Fruit fly (Drosophila melanogaster) whole organism, prepupa: ENCODE measurements around the gene CG14130.

Source experiments
- Blimp-1 ChIP-seq: fragments of 200-800 bp; sonication (Bioruptor generic); optimal IDR thresholded peaks from 3 replicates; lab custom pipeline; 2017; ENCODE audit warnings: missing biosample characterization, missing genetic modification characterization, mild to moderate bottlenecking, moderate library complexity, missing genetic modification reagents
- CG10631 ChIP-seq: fragments of 200-800 bp; sonication (Bioruptor generic); optimal IDR thresholded peaks from 2 replicates; lab custom pipeline; 2016; ENCODE audit warnings: missing biosample characterization, missing genetic modification characterization
- CG10669 ChIP-seq: fragments of 200-800 bp; sonication (Bioruptor generic); optimal IDR thresholded peaks from 3 replicates; lab custom pipeline; 2018; ENCODE audit warnings: missing biosample characterization, mild to moderate bottlenecking, missing genetic modification characterization, moderate library complexity
- CG11902 ChIP-seq: fragments of 200-800 bp; sonication (Bioruptor generic); optimal IDR thresholded peaks from 3 replicates; lab custom pipeline; 2016; ENCODE audit warnings: missing biosample characterization, missing genetic modification characterization
- CG16779 ChIP-seq: fragments of 200-800 bp; sonication (Bioruptor generic); optimal IDR thresholded peaks from 3 replicates; lab custom pipeline; 2017; ENCODE audit warnings: missing biosample characterization, mild to moderate bottlenecking, missing genetic modification characterization
- CG3032 ChIP-seq: fragments of 200-800 bp; optimal IDR thresholded peaks from 2 replicates; lab custom pipeline; 2019; ENCODE audit warnings: missing biosample characterization, mild to moderate bottlenecking, missing genetic modification characterization, moderate library complexity
- CG31627 ChIP-seq: fragments of 200-800 bp; sonication (Bioruptor generic); optimal IDR thresholded peaks from 3 replicates; lab custom pipeline; 2016; ENCODE audit warnings: missing biosample characterization, missing genetic modification characterization
- CG34406 ChIP-seq: fragments of 200-800 bp; sonication (Bioruptor generic); optimal IDR thresholded peaks from 3 replicates; lab custom pipeline; 2016; ENCODE audit warnings: missing biosample characterization, missing genetic modification characterization
- CG4318 ChIP-seq: fragments of 200-800 bp; sonication (Bioruptor generic); optimal IDR thresholded peaks from 3 replicates; lab custom pipeline; 2017; ENCODE audit warnings: missing biosample characterization, mild to moderate bottlenecking, missing genetic modification characterization
- CG6163 ChIP-seq: fragments of 200-800 bp; sonication (Bioruptor generic); IDR thresholded peaks from 3 replicates; pipeline ENCODE4 v1.3.6; 2022; ENCODE audit warnings: missing biosample characterization, missing genetic modification characterization
- CG6276 ChIP-seq: fragments of 200-800 bp; sonication (Bioruptor generic); optimal IDR thresholded peaks from 2 replicates; lab custom pipeline; 2017; ENCODE audit warnings: missing biosample characterization, mild to moderate bottlenecking, missing genetic modification characterization
- CG6792 ChIP-seq: fragments of 200-800 bp; sonication (Bioruptor generic); optimal IDR thresholded peaks from 3 replicates; lab custom pipeline; 2016; ENCODE audit warnings: missing biosample characterization, missing genetic modification characterization
- CG6808 ChIP-seq: fragments of 200-800 bp; sonication (Bioruptor generic); optimal IDR thresholded peaks from 3 replicates; lab custom pipeline; 2017; ENCODE audit warnings: missing biosample characterization, missing genetic modification characterization, mild to moderate bottlenecking, moderate library complexity, missing genetic modification reagents
- CG8119 ChIP-seq: fragments of 200-800 bp; sonication (Bioruptor generic); IDR thresholded peaks from 3 replicates; pipeline ENCODE4 v1.3.6; 2022; ENCODE audit warnings: missing biosample characterization, missing genetic modification characterization
- CG8319 ChIP-seq: fragments of 200-800 bp; sonication (Bioruptor generic); optimal IDR thresholded peaks from 3 replicates; lab custom pipeline; 2016; ENCODE audit warnings: missing biosample characterization, missing genetic modification characterization
- CG8632 ChIP-seq: fragments of 200-800 bp; sonication (Bioruptor generic); optimal IDR thresholded peaks from 3 replicates; lab custom pipeline; 2016; ENCODE audit warnings: missing biosample characterization, missing genetic modification characterization
- CG9139 ChIP-seq: fragments of 200-800 bp; sonication (Bioruptor generic); optimal IDR thresholded peaks from 3 replicates; lab custom pipeline; 2017; ENCODE audit warnings: missing biosample characterization, mild to moderate bottlenecking, missing genetic modification characterization
- Eip75B ChIP-seq: fragments of 200-800 bp; sonication (Bioruptor generic); optimal IDR thresholded peaks from 3 replicates; lab custom pipeline; 2016; ENCODE audit warnings: missing biosample characterization, missing genetic modification characterization
- Eip78C ChIP-seq: fragments of 200-800 bp; sonication (Bioruptor generic); peaks from one replicate; lab custom pipeline; 2016; ENCODE audit warnings: missing biosample characterization, missing genetic modification characterization
- Ets21C ChIP-seq: fragments of 200-800 bp; sonication (Bioruptor generic); optimal IDR thresholded peaks from 3 replicates; lab custom pipeline; 2016; ENCODE audit warnings: missing biosample characterization, missing genetic modification characterization
- Ets96B ChIP-seq: fragments of 200-800 bp; optimal IDR thresholded peaks from 2 replicates; lab custom pipeline; 2019; ENCODE audit warnings: missing biosample characterization, mild to moderate bottlenecking, missing genetic modification characterization, moderate library complexity
- Gug ChIP-seq: fragments of 200-800 bp; sonication (Bioruptor generic); IDR thresholded peaks from 2 replicates; pipeline ENCODE4 v1.3.6; 2022; ENCODE audit warnings: missing biosample characterization, missing genetic modification characterization
- Hr38 ChIP-seq: sonication (Bioruptor generic); optimal IDR thresholded peaks from 2 replicates; lab custom pipeline; 2016; ENCODE audit warnings: missing biosample characterization, missing genetic modification characterization
- Hr39 ChIP-seq: fragments of 200-800 bp; sonication (Bioruptor generic); optimal IDR thresholded peaks from 2 replicates; lab custom pipeline; 2016; ENCODE audit warnings: missing biosample characterization, missing genetic modification characterization
- Hr4 ChIP-seq: fragments of 200-800 bp; sonication (Bioruptor generic); optimal IDR thresholded peaks from 3 replicates; lab custom pipeline; 2016; ENCODE audit warnings: missing biosample characterization, missing genetic modification characterization
- Lpt ChIP-seq: fragments of 200-800 bp; sonication (Bioruptor generic); optimal IDR thresholded peaks from 3 replicates; lab custom pipeline; 2016; ENCODE audit warnings: missing biosample characterization, missing genetic modification characterization
- OdsH ChIP-seq: fragments of 200-800 bp; sonication (Bioruptor generic); optimal IDR thresholded peaks from 3 replicates; lab custom pipeline; 2016; ENCODE audit warnings: missing biosample characterization, missing genetic modification characterization
- Smox ChIP-seq: fragments of 200-800 bp; sonication (Bioruptor generic); optimal IDR thresholded peaks from 3 replicates; lab custom pipeline; 2016; ENCODE audit warnings: missing biosample characterization, missing genetic modification characterization
- Sox102F ChIP-seq: fragments of 200-800 bp; sonication (Bioruptor generic); optimal IDR thresholded peaks from 2 replicates; lab custom pipeline; 2016; ENCODE audit warnings: missing biosample characterization, mild to moderate bottlenecking, missing genetic modification characterization
- Sox14 ChIP-seq: fragments of 200-800 bp; sonication (Bioruptor generic); optimal IDR thresholded peaks from 3 replicates; lab custom pipeline; 2016; ENCODE audit warnings: missing biosample characterization, missing genetic modification characterization
- Sox15 ChIP-seq: fragments of 200-800 bp; sonication (Bioruptor generic); optimal IDR thresholded peaks from 3 replicates; lab custom pipeline; 2016; ENCODE audit warnings: missing biosample characterization, missing genetic modification characterization
- achi ChIP-seq: fragments of 200-800 bp; sonication (Bioruptor generic); optimal IDR thresholded peaks from 3 replicates; lab custom pipeline; 2016; ENCODE audit warnings: missing biosample characterization, missing genetic modification characterization
- cyc ChIP-seq: fragments of 200-800 bp; sonication (Bioruptor generic); optimal IDR thresholded peaks from 3 replicates; lab custom pipeline; 2016; ENCODE audit warnings: missing biosample characterization, missing genetic modification characterization
- dac ChIP-seq: fragments of 200-800 bp; sonication (Bioruptor generic); optimal IDR thresholded peaks from 2 replicates; lab custom pipeline; 2017; ENCODE audit warnings: missing biosample characterization, mild to moderate bottlenecking, missing genetic modification characterization
- dsx ChIP-seq: fragments of 200-800 bp; optimal IDR thresholded peaks from 3 replicates; lab custom pipeline; 2019; ENCODE audit warnings: missing biosample characterization, mild to moderate bottlenecking, missing genetic modification characterization, moderate library complexity; ENCODE audit not compliant: poor library complexity, severe bottlenecking
- eg ChIP-seq: fragments of 200-800 bp; sonication (Bioruptor generic); IDR thresholded peaks from 3 replicates; pipeline ENCODE4 v1.3.6; 2022; ENCODE audit warnings: missing biosample characterization, missing genetic modification characterization
- esn ChIP-seq: fragments of 200-800 bp; sonication (Bioruptor generic); optimal IDR thresholded peaks from 2 replicates; lab custom pipeline; 2016; ENCODE audit warnings: missing biosample characterization, mild to moderate bottlenecking, missing genetic modification characterization, moderate library complexity
- fd59A ChIP-seq: fragments of 200-800 bp; sonication (Bioruptor generic); optimal IDR thresholded peaks from 2 replicates; lab custom pipeline; 2017; ENCODE audit warnings: missing biosample characterization, mild to moderate bottlenecking, missing genetic modification characterization, missing genetic modification reagents
- fd85E ChIP-seq: fragments of 200-800 bp; sonication (Bioruptor generic); optimal IDR thresholded peaks from 3 replicates; lab custom pipeline; 2016; ENCODE audit warnings: missing biosample characterization, missing genetic modification characterization
- lz ChIP-seq: fragments of 200-800 bp; sonication (Bioruptor generic); optimal IDR thresholded peaks from 3 replicates; lab custom pipeline; 2016; ENCODE audit warnings: missing biosample characterization, missing genetic modification characterization
- pdm3 ChIP-seq: fragments of 200-800 bp; sonication (Bioruptor generic); optimal IDR thresholded peaks from 3 replicates; lab custom pipeline; 2016; ENCODE audit warnings: missing biosample characterization, missing genetic modification characterization
- salr ChIP-seq, 2 experiments: fragments of 200-800 bp; sonication (Bioruptor generic); optimal IDR thresholded peaks; 3 replicates each; lab custom pipeline; 2016 to 2018; ENCODE audit warnings: missing biosample characterization in 2 of 2, missing genetic modification characterization in 2 of 2, mild to moderate bottlenecking in 1 of 2
- spab ChIP-seq: fragments of 200-800 bp; sonication (Bioruptor generic); optimal IDR thresholded peaks from 2 replicates; lab custom pipeline; 2017; ENCODE audit warnings: missing biosample characterization, mild to moderate bottlenecking, missing genetic modification characterization, missing genetic modification reagents
- ss ChIP-seq, 2 experiments: fragments of 200-800 bp; sonication (Bioruptor generic); optimal IDR thresholded peaks; 2 replicates in 1 of 2; 3 replicates in 1 of 2; lab custom pipeline; 2017 to 2018; ENCODE audit warnings: mild to moderate bottlenecking in 2 of 2, missing biosample characterization in 2 of 2, missing genetic modification characterization in 2 of 2, moderate library complexity in 1 of 2
- svp ChIP-seq: fragments of 200-800 bp; sonication (Bioruptor generic); peaks from one replicate; lab custom pipeline; 2016; ENCODE audit warnings: missing biosample characterization, missing genetic modification characterization

The CG14130 gene

DNA sequence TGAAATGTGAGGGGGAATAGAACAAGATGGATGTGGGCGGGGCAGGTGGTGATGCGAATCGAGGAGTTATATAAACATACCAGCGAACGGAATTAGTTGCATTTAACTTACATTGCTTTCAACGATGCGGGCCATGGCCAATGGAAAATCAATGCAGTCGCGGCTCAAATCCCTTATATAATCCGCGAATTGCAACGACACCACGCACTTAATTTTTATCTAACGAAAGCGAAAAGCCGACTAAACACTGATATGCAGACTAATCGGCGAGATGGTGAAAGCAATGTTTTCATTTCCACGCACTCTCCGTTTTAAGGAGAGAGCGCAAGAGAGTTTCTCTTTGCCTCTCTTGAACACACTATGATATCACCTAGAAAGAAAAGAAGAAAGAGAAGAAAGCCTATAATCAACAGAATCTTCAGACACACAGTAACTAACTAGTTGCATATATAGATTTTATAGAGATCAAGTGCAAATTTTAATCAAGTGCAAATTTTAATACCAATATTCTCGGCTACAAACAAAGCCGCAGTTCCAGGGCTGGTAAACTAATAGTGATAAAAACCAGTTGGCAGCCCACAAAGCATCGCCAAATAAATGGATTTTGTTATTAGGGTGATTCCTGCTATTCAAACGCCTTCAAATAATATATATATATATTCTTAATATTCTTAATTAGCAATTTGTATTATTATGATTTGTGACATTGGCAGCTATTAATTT lies 6.6 kb downstream of the CG14130 start, which contains the start of the genes CG11597 and CG5946:
TSS of gene CG11597 (minus strand) at position 553 of the 723 bp plus-strand sequence.
TSS of gene CG5946 (minus strand) at position 553 of the 723 bp plus-strand sequence.
- peak; percentile 45 for TF ChIP-seq Eip78C (GFP tag; lab: Kevin White, UChicago)
- TF ChIP-seq dac (GFP tag; lab: Kevin White, UChicago), result no peak
- TF ChIP-seq CG31627 (GFP tag; lab: Kevin White, UChicago), result peak; percentile 19
- no peak for TF ChIP-seq Lpt
- TF ChIP-seq CG6276, result peak; percentile 46
- TF ChIP-seq CG8119, result no peak
- peak; percentile 13 for TF ChIP-seq cyc (GFP tag; lab: Kevin White, UChicago)
- TF ChIP-seq Sox14 (GFP tag; lab: Kevin White, UChicago), result peak; percentile 31
- peak; percentile 62 for TF ChIP-seq Blimp-1 (GFP tag; lab: Kevin White, UChicago)

DNA sequence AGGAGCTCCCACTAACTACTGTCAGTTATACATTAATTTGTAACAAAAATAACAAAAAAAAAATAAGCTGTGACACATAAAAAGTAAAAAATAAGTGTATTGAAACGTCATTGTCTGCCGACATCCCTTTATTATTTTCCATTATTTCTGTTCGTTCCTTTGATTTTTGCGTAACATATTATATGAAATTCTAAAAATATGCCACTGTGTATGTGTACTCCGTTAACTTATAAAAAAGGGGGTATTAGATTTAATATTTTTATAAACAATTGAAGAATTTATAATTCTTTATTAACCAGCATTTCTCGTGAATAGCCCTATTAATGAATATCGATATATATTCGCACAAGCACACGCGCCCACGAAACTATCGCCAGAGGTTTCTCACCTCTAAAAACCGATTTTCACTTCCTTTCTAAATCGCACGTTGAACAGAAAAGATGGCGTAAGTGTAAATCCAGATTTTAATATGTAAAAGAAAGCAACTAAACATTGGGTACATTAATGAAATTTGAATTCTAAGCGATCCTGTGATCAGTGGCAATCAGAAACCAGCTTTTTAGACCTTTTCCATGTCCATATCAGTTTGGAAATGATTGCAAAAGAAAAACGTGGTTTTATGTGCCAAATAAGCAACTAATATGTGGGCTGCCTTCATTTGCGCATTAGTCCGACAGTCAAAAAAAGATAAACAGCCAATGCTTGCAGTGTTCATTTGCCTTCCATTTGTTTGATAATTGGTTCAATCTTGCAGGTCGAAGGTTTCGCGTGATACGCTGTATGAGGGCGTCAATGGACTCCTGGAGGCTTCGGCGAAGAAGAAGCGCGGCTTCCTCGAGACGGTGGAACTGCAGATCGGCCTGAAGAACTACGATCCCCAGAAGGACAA lies 7.4 kb downstream of the CG14130 start, which contains the start of gene RpL10Ab:
TSS of gene RpL10Ab (plus strand) at position 406 of the 889 bp plus-strand sequence.
- TF ChIP-seq CG6792 (GFP tag; lab: Kevin White, UChicago), result peak; percentile 39
- peak; percentile 62 for TF ChIP-seq esn (GFP tag; lab: Kevin White, UChicago)
- TF ChIP-seq Sox15 (GFP tag; lab: Kevin White, UChicago), result peak; percentile 22
- TF ChIP-seq CG3032 (tag; lab: Kevin White, UChicago), result peak; percentile 35
- peak in 1 of 2 experiments; percentile 55 for TF ChIP-seq salr (GFP tag; optimal IDR thresholded peaks at IDR 0.05; lab: Kevin White, UChicago)
- TF ChIP-seq Hr4 (GFP tag; lab: Kevin White, UChicago), result no peak
- TF ChIP-seq ss (GFP tag; optimal IDR thresholded peaks at IDR 0.05; lab: Kevin White, UChicago), result peak; percentile 25 to 51
- TF ChIP-seq CG34406 (GFP tag; lab: Kevin White, UChicago), result peak; percentile 35
- no peak for TF ChIP-seq Ets96B (tag; lab: Kevin White, UChicago)
- peak; percentile 34 for TF ChIP-seq CG8632 (GFP tag; lab: Kevin White, UChicago)
- peak; percentile 27 for TF ChIP-seq achi (GFP tag; lab: Kevin White, UChicago)
- TF ChIP-seq Hr38 (GFP tag; lab: Kevin White, UChicago), result no peak
- TF ChIP-seq CG6163 (GFP tag; lab: Robert Waterston, UW), result peak; percentile 63
- peak; percentile 38 for TF ChIP-seq CG11902 (GFP tag; lab: Kevin White, UChicago)
- peak; percentile 80 for TF ChIP-seq CG10631 (GFP tag; lab: Kevin White, UChicago)
- peak; percentile 11 for TF ChIP-seq Sox14 (GFP tag; lab: Kevin White, UChicago)
- TF ChIP-seq Gug (GFP tag; lab: Robert Waterston, UW), result 0 out of 2 replicates have a peak, but pooled peaks have one; percentile 52
- no peak for TF ChIP-seq Ets21C
- TF ChIP-seq Eip78C (GFP tag; lab: Kevin White, UChicago), result peak; percentile 76
- no peak for TF ChIP-seq fd59A (GFP tag; lab: Kevin White, UChicago)
- TF ChIP-seq pdm3 (GFP tag; lab: Kevin White, UChicago), result no peak
- peak; percentile 26 for TF ChIP-seq dac (GFP tag; lab: Kevin White, UChicago)
- TF ChIP-seq lz (GFP tag; lab: Kevin White, UChicago), result peak; percentile 60
- no peak for TF ChIP-seq dsx (GFP tag; lab: Kevin White, UChicago)
- TF ChIP-seq Sox102F, result no peak
- peak; percentile 40 for TF ChIP-seq OdsH (GFP tag; lab: Kevin White, UChicago)
- no peak for TF ChIP-seq CG4318 (GFP tag; lab: Kevin White, UChicago)
- peak; percentile 18 for TF ChIP-seq CG9139 (GFP tag; lab: Kevin White, UChicago)
- TF ChIP-seq cyc (GFP tag; lab: Kevin White, UChicago), result peak; percentile 34
- TF ChIP-seq CG6276, result no peak
- peak; percentile 24 for TF ChIP-seq CG8319 (GFP tag; lab: Kevin White, UChicago)
- no peak for TF ChIP-seq svp (GFP tag; lab: Kevin White, UChicago)
- no peak for TF ChIP-seq CG16779 (tag; lab: Kevin White, UChicago)
- TF ChIP-seq Eip75B (GFP tag; lab: Kevin White, UChicago), result peak; percentile 51
- peak; percentile 45 for TF ChIP-seq CG31627 (GFP tag; lab: Kevin White, UChicago)
- TF ChIP-seq Hr39, result peak; percentile 51
- peak; percentile 5 for TF ChIP-seq Smox (GFP tag; lab: Kevin White, UChicago)
- TF ChIP-seq fd85E (GFP tag; lab: Kevin White, UChicago), result no peak
- TF ChIP-seq Blimp-1 (GFP tag; lab: Kevin White, UChicago), result peak; percentile 53
- peak; percentile 28 for TF ChIP-seq CG10669 (GFP tag; lab: Kevin White, UChicago)
- TF ChIP-seq eg (GFP tag; lab: Robert Waterston, UW), result peak; percentile 71
- peak; percentile 9 for TF ChIP-seq spab (GFP tag; lab: Kevin White, UChicago)
- peak; percentile 47 for TF ChIP-seq CG6808
